Fruit fly (Drosophila melanogaster) whole organism, embryonic: Measurements from ENCODE around the gene Taf2.

Experiments used
- BEAF-32 ChIP-seq: fragments of 200-800 bp; sonication (Bioruptor generic); optimal IDR thresholded peaks from 3 replicates; lab custom pipeline; 2017; ENCODE audit warnings: missing biosample characterization, missing genetic modification characterization, mild to moderate bottlenecking, moderate library complexity, missing genetic modification reagents
- CG10209 ChIP-seq: fragments of 200-800 bp; sonication (Bioruptor generic); optimal IDR thresholded peaks from 3 replicates; lab custom pipeline; 2017; ENCODE audit warnings: missing biosample characterization, mild to moderate bottlenecking, missing genetic modification characterization, missing genetic modification reagents
- CG12219 ChIP-seq: fragments of 200-800 bp; sonication (Bioruptor generic); optimal IDR thresholded peaks from 3 replicates; lab custom pipeline; 2018; ENCODE audit warnings: missing biosample characterization, mild to moderate bottlenecking, missing genetic modification characterization
- CG12236 ChIP-seq: fragments of 200-800 bp; sonication (Bioruptor generic); optimal IDR thresholded peaks from 2 replicates; lab custom pipeline; 2016; ENCODE audit warnings: missing biosample characterization, missing genetic modification characterization
- CG13287 ChIP-seq: fragments of 200-800 bp; sonication (Bioruptor generic); IDR thresholded peaks from 2 replicates; pipeline ENCODE4 v1.3.6; 2022; ENCODE audit warnings: missing biosample characterization, missing genetic modification characterization; ENCODE audit not compliant: partially characterized antibody
- CG14014 ChIP-seq: fragments of 200-800 bp; sonication (Bioruptor generic); IDR thresholded peaks from 2 replicates; pipeline ENCODE4 v1.3.6; 2022; ENCODE audit warnings: missing biosample characterization, missing genetic modification characterization
- CG14441 ChIP-seq: fragments of 200-800 bp; sonication (Bioruptor generic); IDR thresholded peaks from 2 replicates; pipeline ENCODE4 v1.3.6; 2022; ENCODE audit warnings: missing biosample characterization, missing genetic modification characterization
- CG14667 ChIP-seq: fragments of 200-800 bp; sonication (Bioruptor generic); IDR thresholded peaks from 2 replicates; pipeline ENCODE4 v1.3.6; 2022; ENCODE audit warnings: missing biosample characterization, missing genetic modification characterization
- CG17802 ChIP-seq: fragments of 200-800 bp; sonication (Bioruptor generic); optimal IDR thresholded peaks from 2 replicates; lab custom pipeline; 2018; ENCODE audit warnings: missing biosample characterization, mild to moderate bottlenecking, missing genetic modification characterization, moderate library complexity
- CG2875 ChIP-seq: fragments of 200-800 bp; sonication (Bioruptor generic); optimal IDR thresholded peaks from 2 replicates; lab custom pipeline; 2017; ENCODE audit warnings: missing biosample characterization, mild to moderate bottlenecking, missing genetic modification characterization, missing genetic modification reagents
- CG30431 ChIP-seq: fragments of 200-800 bp; sonication (Bioruptor generic); optimal IDR thresholded peaks from 2 replicates; lab custom pipeline; 2017; ENCODE audit warnings: missing biosample characterization, missing genetic modification characterization
- CG31388 ChIP-seq: fragments of 200-800 bp; sonication (Bioruptor generic); optimal IDR thresholded peaks from 2 replicates; lab custom pipeline; 2016; ENCODE audit warnings: missing biosample characterization, missing genetic modification characterization
- CG32532 ChIP-seq: fragments of 200-800 bp; sonication (Bioruptor generic); IDR thresholded peaks from 2 replicates; pipeline ENCODE4 v1.3.6; 2022; ENCODE audit warnings: missing biosample characterization, missing genetic modification characterization
- CG8359 ChIP-seq: fragments of 200-800 bp; sonication (Bioruptor generic); optimal IDR thresholded peaks from 2 replicates; lab custom pipeline; 2017; ENCODE audit warnings: missing biosample characterization, mild to moderate bottlenecking, missing genetic modification characterization, borderline replicate concordance
- CG8924 ChIP-seq: fragments of 200-800 bp; optimal IDR thresholded peaks from 3 replicates; lab custom pipeline; 2019; ENCODE audit warnings: missing biosample characterization, mild to moderate bottlenecking, missing genetic modification characterization, moderate library complexity
- Camta ChIP-seq: fragments of 200-800 bp; sonication (Bioruptor generic); optimal IDR thresholded peaks from 2 replicates; lab custom pipeline; 2016; ENCODE audit warnings: missing biosample characterization, missing genetic modification characterization
- Chrac-16 ChIP-seq: fragments of 200-800 bp; sonication (Bioruptor generic); optimal IDR thresholded peaks from 3 replicates; lab custom pipeline; 2016; ENCODE audit warnings: missing biosample characterization, missing genetic modification characterization
- Dbx ChIP-seq: fragments of 200-800 bp; sonication (Bioruptor generic); IDR thresholded peaks from 3 replicates; pipeline ENCODE4 v1.3.6; 2022; ENCODE audit warnings: missing biosample characterization, missing genetic modification characterization
- Elba2 ChIP-seq: fragments of 200-800 bp; sonication (Bioruptor generic); optimal IDR thresholded peaks from 3 replicates; lab custom pipeline; 2016; ENCODE audit warnings: missing biosample characterization, missing genetic modification characterization
- Fer3 ChIP-seq: fragments of 200-800 bp; sonication (Bioruptor generic); optimal IDR thresholded peaks from 2 replicates; lab custom pipeline; 2018; ENCODE audit warnings: missing biosample characterization, mild to moderate bottlenecking, missing genetic modification characterization, moderate library complexity
- GATAe ChIP-seq: fragments of 200-800 bp; sonication (Bioruptor generic); conservative IDR thresholded peaks from 2 replicates; pipeline ENCODE4 v1.3.6; 2022; ENCODE audit warnings: missing biosample characterization, missing genetic modification characterization
- HLH3B ChIP-seq: fragments of 200-800 bp; sonication (Bioruptor generic); IDR thresholded peaks from 2 replicates; pipeline ENCODE4 v1.3.6; 2022; ENCODE audit warnings: missing biosample characterization, missing genetic modification characterization
- MESR4 ChIP-seq: fragments of 200-800 bp; sonication (Bioruptor generic); optimal IDR thresholded peaks from 2 replicates; lab custom pipeline; 2018; ENCODE audit warnings: missing biosample characterization, mild to moderate bottlenecking, missing genetic modification characterization, moderate library complexity
- NC2α ChIP-seq: fragments of 200-800 bp; sonication (Bioruptor generic); optimal IDR thresholded peaks from 2 replicates; lab custom pipeline; 2016; ENCODE audit warnings: missing biosample characterization, missing genetic modification characterization
- NK7.1 ChIP-seq: fragments of 200-800 bp; sonication (Bioruptor generic); optimal IDR thresholded peaks from 3 replicates; lab custom pipeline; 2016; ENCODE audit warnings: missing biosample characterization, missing genetic modification characterization
- Nf-YB ChIP-seq: fragments of 200-800 bp; sonication (Bioruptor generic); optimal IDR thresholded peaks from 3 replicates; lab custom pipeline; 2019; ENCODE audit warnings: missing biosample characterization, mild to moderate bottlenecking, missing genetic modification characterization, moderate library complexity
- Scr ChIP-seq: fragments of 200-800 bp; sonication (Bioruptor generic); IDR thresholded peaks from 2 replicates; pipeline ENCODE4 v1.3.6; 2022; ENCODE audit warnings: missing biosample characterization, missing genetic modification characterization; ENCODE audit not compliant: partially characterized antibody
- Xrp1 ChIP-seq: fragments of 200-800 bp; sonication (Bioruptor generic); IDR thresholded peaks from 2 replicates; pipeline ENCODE4 v1.3.6; 2022; ENCODE audit warnings: missing biosample characterization, missing genetic modification characterization
- ac ChIP-seq: fragments of 200-800 bp; sonication (Bioruptor generic); optimal IDR thresholded peaks from 3 replicates; lab custom pipeline; 2017; ENCODE audit warnings: missing biosample characterization, mild to moderate bottlenecking, missing genetic modification characterization
- al ChIP-seq: fragments of 200-800 bp; sonication (Bioruptor generic); IDR thresholded peaks from 2 replicates; pipeline ENCODE4 v1.3.6; 2022; ENCODE audit warnings: missing biosample characterization, missing genetic modification characterization
- bab2 ChIP-seq: fragments of 200-800 bp; sonication (Bioruptor generic); optimal IDR thresholded peaks from 2 replicates; lab custom pipeline; 2016; ENCODE audit warnings: missing biosample characterization, missing genetic modification characterization
- bbx ChIP-seq: fragments of 200-800 bp; sonication (Bioruptor generic); IDR thresholded peaks from 2 replicates; pipeline ENCODE4 v1.3.6; 2022; ENCODE audit warnings: missing biosample characterization, missing genetic modification characterization; ENCODE audit not compliant: partially characterized antibody
- br ChIP-seq: fragments of >200 bp; optimal IDR thresholded peaks from 2 replicates; lab custom pipeline; 2017
- crc ChIP-seq: fragments of 200-800 bp; sonication (Bioruptor generic); optimal IDR thresholded peaks from 2 replicates; lab custom pipeline; 2016; ENCODE audit warnings: missing biosample characterization, missing genetic modification characterization
- crp ChIP-seq, 2 experiments: fragments of 200-800 bp; sonication (Bioruptor generic); optimal IDR thresholded peaks; 2 replicates in 1 of 2; 3 replicates in 1 of 2; lab custom pipeline; 2017; ENCODE audit warnings: missing biosample characterization in 2 of 2, missing genetic modification characterization in 2 of 2, mild to moderate bottlenecking in 1 of 2, moderate library complexity in 1 of 2
- emc ChIP-seq: fragments of 200-800 bp; sonication (Bioruptor generic); optimal IDR thresholded peaks from 2 replicates; lab custom pipeline; 2016; ENCODE audit warnings: missing biosample characterization, missing genetic modification characterization
- ewg ChIP-seq: fragments of 200-800 bp; sonication (Bioruptor generic); optimal IDR thresholded peaks from 3 replicates; lab custom pipeline; 2017; ENCODE audit warnings: mild to moderate bottlenecking, missing biosample characterization, missing genetic modification reagents, missing genetic modification characterization
- exex ChIP-seq: fragments of 200-800 bp; sonication (Bioruptor generic); optimal IDR thresholded peaks from 4 replicates; lab custom pipeline; 2018; ENCODE audit warnings: missing biosample characterization, mild to moderate bottlenecking, missing genetic modification characterization, moderate library complexity
- fd64A ChIP-seq: fragments of 200-800 bp; sonication (Bioruptor generic); optimal IDR thresholded peaks from 3 replicates; lab custom pipeline; 2018; ENCODE audit warnings: missing biosample characterization, mild to moderate bottlenecking, missing genetic modification characterization
- fd96Cb ChIP-seq: fragments of 200-800 bp; sonication (Bioruptor generic); optimal IDR thresholded peaks from 2 replicates; lab custom pipeline; 2018; ENCODE audit warnings: missing biosample characterization, mild to moderate bottlenecking, missing genetic modification characterization, moderate library complexity
- gsb ChIP-seq: fragments of 200-800 bp; sonication (Bioruptor generic); IDR thresholded peaks from 2 replicates; pipeline ENCODE4 v1.3.6; 2022; ENCODE audit warnings: missing biosample characterization, missing genetic modification characterization
- jigr1 ChIP-seq: fragments of 200-800 bp; sonication (Bioruptor generic); IDR thresholded peaks from 3 replicates; pipeline ENCODE4 v1.3.6; 2022; ENCODE audit warnings: missing biosample characterization, missing genetic modification characterization
- lov ChIP-seq, 2 experiments: fragments of 200-800 bp in 1 of 2; fragments of >200 bp in 1 of 2; sonication (Bioruptor generic) in 1 of 2; IDR thresholded peaks in 1 of 2; optimal IDR thresholded peaks in 1 of 2; 2 replicates in 1 of 2; 3 replicates in 1 of 2; pipeline versions ENCODE4 v1.3.6 to Lab custom; 2017 to 2022; ENCODE audit warnings: missing biosample characterization in 1 of 2, missing genetic modification characterization in 1 of 2
- nerfin-1 ChIP-seq: fragments of 200-800 bp; sonication (Bioruptor generic); optimal IDR thresholded peaks from 3 replicates; lab custom pipeline; 2019; ENCODE audit warnings: missing biosample characterization, mild to moderate bottlenecking, missing genetic modification characterization, moderate library complexity
- nerfin-2 ChIP-seq: fragments of 200-800 bp; sonication (Bioruptor generic); IDR thresholded peaks from 2 replicates; pipeline ENCODE4 v1.3.6; 2022; ENCODE audit warnings: missing biosample characterization, missing genetic modification characterization; ENCODE audit not compliant: partially characterized antibody
- pho ChIP-seq: fragments of 200-800 bp; sonication (Bioruptor generic); optimal IDR thresholded peaks from 2 replicates; lab custom pipeline; 2016; ENCODE audit warnings: missing biosample characterization, missing genetic modification characterization
- ranshi ChIP-seq: fragments of 200-800 bp; sonication (Bioruptor generic); IDR thresholded peaks from 2 replicates; pipeline ENCODE4 v1.3.6; 2022; ENCODE audit warnings: missing biosample characterization, missing genetic modification characterization
- tap ChIP-seq: fragments of 200-800 bp; optimal IDR thresholded peaks from 3 replicates; lab custom pipeline; 2019; ENCODE audit warnings: missing biosample characterization, mild to moderate bottlenecking, missing genetic modification characterization, moderate library complexity
- tx ChIP-seq: fragments of 200-800 bp; sonication (Bioruptor generic); optimal IDR thresholded peaks from 2 replicates; lab custom pipeline; 2016; ENCODE audit warnings: missing biosample characterization, missing genetic modification characterization
- zen ChIP-seq: fragments of 200-800 bp; sonication (Bioruptor generic); optimal IDR thresholded peaks from 3 replicates; lab custom pipeline; 2018; ENCODE audit warnings: missing biosample characterization, mild to moderate bottlenecking, missing genetic modification characterization, moderate library complexity

Gene Taf2

DNA sequence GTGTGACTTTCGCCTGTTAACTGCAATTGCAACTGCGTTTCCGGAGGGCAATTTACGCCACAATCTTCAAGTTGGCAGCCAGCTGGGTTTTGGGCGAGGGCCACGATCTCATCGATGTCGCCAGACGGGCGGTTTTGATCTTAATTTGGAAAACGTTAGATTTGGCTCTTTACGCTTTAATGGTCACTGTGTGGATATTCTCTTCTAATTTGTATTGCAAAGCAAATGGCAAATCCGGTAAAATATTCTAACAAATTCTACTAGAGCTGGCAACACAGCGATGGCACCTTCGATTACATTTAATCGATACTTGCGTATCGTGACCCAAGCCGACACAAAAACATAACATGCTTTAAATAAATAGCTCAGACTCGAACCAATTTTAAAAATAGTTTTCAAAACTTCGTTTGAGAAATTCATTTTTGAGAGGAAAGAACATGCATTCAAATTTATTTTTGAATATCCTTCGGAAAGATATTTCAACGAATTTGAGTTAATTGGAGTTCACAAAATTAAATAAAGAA lies 51.9 kb downstream of the Taf2 start, which contains the start of gene I-2 (continued):
- TF ChIP-seq Chrac-16 (GFP tag; lab: Kevin White, UChicago) (peak; percentile 12), jigr1 (GFP tag; lab: Robert Waterston, UW) (peak; percentile 30; the same call in 1 of the 3 replicates), ac (GFP tag; lab: Kevin White, UChicago) (no peak), br (no peak), bab2 (no peak), Nf-YB (GFP tag; lab: Kevin White, UChicago) (no peak), CG14441 (GFP tag; lab: Robert Waterston, UW) (no peak), tap (tag; lab: Kevin White, UChicago) (no peak), CG17802 (no peak), CG14014 (GFP tag; lab: Robert Waterston, UW) (no peak), CG31388 (GFP tag; lab: Kevin White, UChicago) (no peak), Dbx (no peak), crc (no peak), Scr (GFP tag; lab: Robert Waterston, UW) (peak; percentile 86), pho (GFP tag; lab: Kevin White, UChicago) (no peak), exex (no peak), CG8359 (GFP tag; lab: Kevin White, UChicago) (no peak), Elba2 (GFP tag; lab: Kevin White, UChicago) (no peak), CG14667 (no peak), CG32532 (GFP tag; lab: Robert Waterston, UW) (no peak), Camta (no peak), HLH3B (GFP tag; lab: Robert Waterston, UW) (no peak), lov (optimal IDR thresholded peaks at IDR 0.05; lab: Kevin White, UChicago) (no peak), lov (GFP tag; IDR thresholded peaks at IDR 0.05; lab: Robert Waterston, UW) (no peak), gsb (GFP tag; lab: Robert Waterston, UW) (no peak), MESR4 (GFP tag; lab: Kevin White, UChicago) (peak; percentile 48), CG30431 (GFP tag; lab: Kevin White, UChicago) (no peak), CG12219 (GFP tag; lab: Kevin White, UChicago) (no peak), Xrp1 (GFP tag; lab: Robert Waterston, UW) (no peak), GATAe (GFP tag; lab: Robert Waterston, UW) (no peak), zen (tag; lab: Kevin White, UChicago) (no peak), emc (no peak), crp (GFP tag; optimal IDR thresholded peaks at IDR 0.05; lab: Kevin White, UChicago) (peak in 1 of 2 experiments; percentile 41), tx (GFP tag; lab: Kevin White, UChicago) (no peak), CG10209 (GFP tag; lab: Kevin White, UChicago) (no peak), Fer3 (no peak), bbx (GFP tag; lab: Robert Waterston, UW) (peak; percentile 86), BEAF-32 (peak; percentile 84), nerfin-1 (tag; lab: Kevin White, UChicago) (no peak), CG8924 (peak; percentile 10), NK7.1 (GFP tag; lab: Kevin White, UChicago) (no peak), fd64A (GFP tag; lab: Kevin White, UChicago) (no peak), ranshi (no peak), CG13287 (GFP tag; lab: Robert Waterston, UW) (peak; percentile 93), nerfin-2 (GFP tag; lab: Robert Waterston, UW) (peak; percentile 77), fd96Cb (tag; lab: Kevin White, UChicago) (no peak), al (GFP tag; lab: Robert Waterston, UW) (no peak), ewg (no peak), CG2875 (GFP tag; lab: Kevin White, UChicago) (no peak), CG12236 (GFP tag; lab: Kevin White, UChicago) (no peak), NC2α (GFP tag; lab: Kevin White, UChicago) (no peak)
